Fruit fly (Drosophila melanogaster) whole organism, embryonic: ENCODE measurements around the gene GCC88.
A peak's percentile ranks its signal among the peaks of the same experiment; 100 is the strongest.

Source experiments
- Asciz ChIP-seq: fragments of 200-800 bp; sonication (Bioruptor generic); optimal IDR thresholded peaks from 2 replicates; lab custom pipeline; 2017; ENCODE audit warnings: missing biosample characterization, mild to moderate bottlenecking, missing genetic modification characterization, missing genetic modification reagents
- CG1024 ChIP-seq: fragments of 200-800 bp; sonication (Bioruptor generic); IDR thresholded peaks from 2 replicates; pipeline ENCODE4 v1.3.6; 2022; ENCODE audit warnings: missing biosample characterization, missing genetic modification characterization
- CG11504 ChIP-seq: fragments of 200-800 bp; sonication (Bioruptor generic); optimal IDR thresholded peaks from 3 replicates; lab custom pipeline; 2019; ENCODE audit warnings: missing biosample characterization, mild to moderate bottlenecking, missing genetic modification characterization, moderate library complexity
- CG12071 ChIP-seq: fragments of 200-800 bp; sonication (Bioruptor generic); optimal IDR thresholded peaks from 3 replicates; lab custom pipeline; 2018; ENCODE audit warnings: missing biosample characterization, mild to moderate bottlenecking, missing genetic modification characterization
- CG1233 ChIP-seq: fragments of 200-800 bp; sonication (Bioruptor generic); optimal IDR thresholded peaks from 4 replicates; lab custom pipeline; 2018; ENCODE audit warnings: missing biosample characterization, mild to moderate bottlenecking, missing genetic modification characterization
- CG12769 ChIP-seq: fragments of 200-800 bp; sonication (Bioruptor generic); optimal IDR thresholded peaks from 2 replicates; lab custom pipeline; 2019; ENCODE audit warnings: missing biosample characterization, mild to moderate bottlenecking, missing genetic modification characterization, moderate library complexity
- CG13296 ChIP-seq: fragments of 200-800 bp; sonication (Bioruptor generic); optimal IDR thresholded peaks from 3 replicates; lab custom pipeline; 2018; ENCODE audit warnings: missing biosample characterization, mild to moderate bottlenecking, missing genetic modification characterization
- CG15514 ChIP-seq: fragments of 200-800 bp; sonication (Bioruptor generic); optimal IDR thresholded peaks from 3 replicates; lab custom pipeline; 2017; ENCODE audit warnings: missing biosample characterization, missing genetic modification characterization, mild to moderate bottlenecking, moderate library complexity, missing genetic modification reagents
- CG1603 ChIP-seq: fragments of 200-800 bp; sonication (Bioruptor generic); optimal IDR thresholded peaks from 2 replicates; lab custom pipeline; 2019; ENCODE audit warnings: missing biosample characterization, mild to moderate bottlenecking, missing genetic modification characterization, moderate library complexity
- CG18599 ChIP-seq: fragments of 200-800 bp; sonication (Bioruptor generic); optimal IDR thresholded peaks from 3 replicates; lab custom pipeline; 2017; ENCODE audit warnings: missing biosample characterization, missing genetic modification characterization, mild to moderate bottlenecking, moderate library complexity, missing genetic modification reagents
- CG2199 ChIP-seq: fragments of 200-800 bp; sonication (Bioruptor generic); IDR thresholded peaks from 3 replicates; pipeline ENCODE4 v1.3.6; 2022; ENCODE audit warnings: missing biosample characterization, missing genetic modification characterization
- CG2678 ChIP-seq: fragments of 200-800 bp; sonication (Bioruptor generic); optimal IDR thresholded peaks from 3 replicates; lab custom pipeline; 2019; ENCODE audit warnings: missing biosample characterization, mild to moderate bottlenecking, missing genetic modification characterization, moderate library complexity
- CG3281 ChIP-seq: fragments of 200-800 bp; sonication (Bioruptor generic); optimal IDR thresholded peaks from 3 replicates; lab custom pipeline; 2017; ENCODE audit warnings: missing biosample characterization, mild to moderate bottlenecking, missing genetic modification characterization
- CG6813 ChIP-seq: fragments of 200-800 bp; sonication (Bioruptor generic); optimal IDR thresholded peaks from 2 replicates; lab custom pipeline; 2017; ENCODE audit warnings: missing biosample characterization, missing genetic modification characterization, mild to moderate bottlenecking, moderate library complexity, missing genetic modification reagents
- CG8290 ChIP-seq, 3 experiments: fragments of 200-800 bp; sonication (Bioruptor generic); optimal IDR thresholded peaks; 2 replicates each; lab custom pipeline; 2016 to 2019; ENCODE audit warnings: missing biosample characterization in 3 of 3, missing genetic modification characterization in 3 of 3, mild to moderate bottlenecking in 2 of 3, moderate library complexity in 1 of 3
- CG8765 ChIP-seq: fragments of 200-800 bp; sonication (Bioruptor generic); IDR thresholded peaks from 2 replicates; pipeline ENCODE4 v1.3.6; 2022; ENCODE audit warnings: missing biosample characterization, missing genetic modification characterization
- CG8924 ChIP-seq: fragments of 200-800 bp; optimal IDR thresholded peaks from 3 replicates; lab custom pipeline; 2019; ENCODE audit warnings: missing biosample characterization, mild to moderate bottlenecking, missing genetic modification characterization, moderate library complexity
- CG9817 ChIP-seq: fragments of 200-800 bp; sonication (Bioruptor generic); optimal IDR thresholded peaks from 2 replicates; lab custom pipeline; 2018; ENCODE audit warnings: missing biosample characterization, mild to moderate bottlenecking, missing genetic modification characterization, moderate library complexity
- Dip3 ChIP-seq: fragments of 200-800 bp; sonication (Bioruptor generic); optimal IDR thresholded peaks from 3 replicates; lab custom pipeline; 2016; ENCODE audit warnings: missing biosample characterization, missing genetic modification characterization
- Dll ChIP-seq: fragments of 200-800 bp; sonication (Bioruptor generic); IDR thresholded peaks from 4 replicates; pipeline ENCODE4 v1.3.6; 2022; ENCODE audit warnings: missing biosample characterization, missing genetic modification characterization; ENCODE audit not compliant: partially characterized antibody
- Eip74EF ChIP-seq, 2 experiments: fragments of 200-800 bp in 1 of 2; fragments of >200 bp in 1 of 2; sonication (Bioruptor generic) in 1 of 2; optimal IDR thresholded peaks; 2 replicates each; lab custom pipeline; 2017 to 2019; ENCODE audit warnings: missing biosample characterization in 2 of 2, missing genetic modification characterization in 2 of 2, mild to moderate bottlenecking in 1 of 2, moderate library complexity in 1 of 2
- Fer1 ChIP-seq: fragments of 200-800 bp; sonication (Bioruptor generic); optimal IDR thresholded peaks from 2 replicates; lab custom pipeline; 2017; ENCODE audit warnings: missing biosample characterization, mild to moderate bottlenecking, missing genetic modification characterization
- HHEX ChIP-seq: fragments of 200-800 bp; sonication (Bioruptor generic); optimal IDR thresholded peaks from 3 replicates; lab custom pipeline; 2017; ENCODE audit warnings: missing biosample characterization, mild to moderate bottlenecking, missing genetic modification characterization, missing genetic modification reagents
- Hr51 ChIP-seq, 2 experiments: fragments of 200-800 bp; sonication (Bioruptor generic); optimal IDR thresholded peaks; 2 replicates in 1 of 2; 3 replicates in 1 of 2; lab custom pipeline; 2016 to 2018; ENCODE audit warnings: missing biosample characterization in 2 of 2, missing genetic modification characterization in 2 of 2, mild to moderate bottlenecking in 1 of 2, moderate library complexity in 1 of 2
- Kr ChIP-seq: fragments of 200-800 bp; sonication (Bioruptor generic); optimal IDR thresholded peaks from 2 replicates; lab custom pipeline; 2017; ENCODE audit warnings: missing biosample characterization, mild to moderate bottlenecking, missing genetic modification characterization
- Meics ChIP-seq: fragments of 200-800 bp; sonication (Bioruptor generic); optimal IDR thresholded peaks from 2 replicates; lab custom pipeline; 2017; ENCODE audit warnings: missing biosample characterization, mild to moderate bottlenecking, missing genetic modification characterization
- NC2α ChIP-seq: fragments of 200-800 bp; sonication (Bioruptor generic); optimal IDR thresholded peaks from 2 replicates; lab custom pipeline; 2016; ENCODE audit warnings: missing biosample characterization, missing genetic modification characterization
- Pdp1 ChIP-seq, 2 experiments: fragments of 200-800 bp; sonication (Bioruptor generic); optimal IDR thresholded peaks; 3 replicates each; lab custom pipeline; 2016; ENCODE audit warnings: missing biosample characterization in 2 of 2, missing genetic modification characterization in 2 of 2, mild to moderate bottlenecking in 1 of 2, moderate library complexity in 1 of 2
- Ptx1 ChIP-seq: fragments of 200-800 bp; sonication (Bioruptor generic); IDR thresholded peaks from 2 replicates; pipeline ENCODE4 v1.3.6; 2022; ENCODE audit warnings: missing biosample characterization, missing genetic modification characterization
- az2 ChIP-seq: fragments of 200-800 bp; sonication (Bioruptor generic); optimal IDR thresholded peaks from 3 replicates; lab custom pipeline; 2016; ENCODE audit warnings: missing biosample characterization, missing genetic modification characterization
- bbx ChIP-seq: fragments of 200-800 bp; sonication (Bioruptor generic); IDR thresholded peaks from 2 replicates; pipeline ENCODE4 v1.3.6; 2022; ENCODE audit warnings: missing biosample characterization, missing genetic modification characterization; ENCODE audit not compliant: partially characterized antibody
- ci ChIP-seq: fragments of 200-800 bp; sonication (Bioruptor generic); IDR thresholded peaks from 3 replicates; pipeline ENCODE4 v1.3.6; 2022; ENCODE audit warnings: missing biosample characterization, missing genetic modification characterization
- corto ChIP-seq: fragments of 200-800 bp; sonication (Bioruptor generic); optimal IDR thresholded peaks from 2 replicates; lab custom pipeline; 2016; ENCODE audit warnings: missing biosample characterization, mild to moderate bottlenecking, missing genetic modification characterization, moderate library complexity
- crp ChIP-seq, 2 experiments: fragments of 200-800 bp; sonication (Bioruptor generic); optimal IDR thresholded peaks; 2 replicates in 1 of 2; 3 replicates in 1 of 2; lab custom pipeline; 2017; ENCODE audit warnings: missing biosample characterization in 2 of 2, missing genetic modification characterization in 2 of 2, mild to moderate bottlenecking in 1 of 2, moderate library complexity in 1 of 2
- danr ChIP-seq: fragments of 200-800 bp; sonication (Bioruptor generic); IDR thresholded peaks from 2 replicates; pipeline ENCODE4 v1.3.6; 2022; ENCODE audit warnings: missing biosample characterization, missing genetic modification characterization
- dysf ChIP-seq: fragments of 200-800 bp; sonication (Bioruptor generic); IDR thresholded peaks from 3 replicates; pipeline ENCODE4 v1.3.6; 2022; ENCODE audit warnings: missing biosample characterization, missing genetic modification characterization
- ewg ChIP-seq: fragments of 200-800 bp; sonication (Bioruptor generic); optimal IDR thresholded peaks from 3 replicates; lab custom pipeline; 2017; ENCODE audit warnings: mild to moderate bottlenecking, missing biosample characterization, missing genetic modification reagents, missing genetic modification characterization
- exex ChIP-seq: fragments of 200-800 bp; sonication (Bioruptor generic); optimal IDR thresholded peaks from 4 replicates; lab custom pipeline; 2018; ENCODE audit warnings: missing biosample characterization, mild to moderate bottlenecking, missing genetic modification characterization, moderate library complexity
- fd64A ChIP-seq: fragments of 200-800 bp; sonication (Bioruptor generic); optimal IDR thresholded peaks from 3 replicates; lab custom pipeline; 2018; ENCODE audit warnings: missing biosample characterization, mild to moderate bottlenecking, missing genetic modification characterization
- grau ChIP-seq: fragments of 200-800 bp; optimal IDR thresholded peaks from 3 replicates; lab custom pipeline; 2019; ENCODE audit warnings: missing biosample characterization, mild to moderate bottlenecking, missing genetic modification characterization, moderate library complexity
- jing ChIP-seq: fragments of 200-800 bp; sonication (Bioruptor generic); optimal IDR thresholded peaks from 2 replicates; lab custom pipeline; 2018; ENCODE audit warnings: missing biosample characterization, mild to moderate bottlenecking, missing genetic modification characterization
- lab ChIP-seq: fragments of 200-800 bp; sonication (Bioruptor generic); optimal IDR thresholded peaks from 3 replicates; lab custom pipeline; 2017; ENCODE audit warnings: missing biosample characterization, missing genetic modification characterization, mild to moderate bottlenecking, moderate library complexity, missing genetic modification reagents
- row ChIP-seq: fragments of 200-800 bp; sonication (Bioruptor generic); IDR thresholded peaks from 3 replicates; pipeline ENCODE4 v1.3.6; 2022; ENCODE audit warnings: missing biosample characterization, missing genetic modification characterization
- sens ChIP-seq: fragments of 200-800 bp; sonication (Bioruptor generic); peaks from one replicate; lab custom pipeline; 2016; ENCODE audit warnings: missing biosample characterization, missing genetic modification characterization
- slou ChIP-seq: fragments of 200-800 bp; sonication (Bioruptor generic); optimal IDR thresholded peaks from 3 replicates; lab custom pipeline; 2016; ENCODE audit warnings: missing biosample characterization, missing genetic modification characterization
- so ChIP-seq: fragments of 200-800 bp; sonication (Bioruptor generic); IDR thresholded peaks from 3 replicates; pipeline ENCODE4 v1.3.6; 2022; ENCODE audit warnings: missing biosample characterization, missing genetic modification characterization
- stc ChIP-seq: fragments of 200-800 bp; sonication (Bioruptor generic); IDR thresholded peaks from 2 replicates; pipeline ENCODE4 v1.3.6; 2022; ENCODE audit warnings: missing biosample characterization, missing genetic modification characterization
- wdn ChIP-seq: fragments of 200-800 bp; sonication (Bioruptor generic); IDR thresholded peaks from 2 replicates; pipeline ENCODE4 v1.3.6; 2022; ENCODE audit warnings: missing biosample characterization, missing genetic modification characterization
- wek ChIP-seq: fragments of 200-800 bp; sonication (Bioruptor generic); optimal IDR thresholded peaks from 3 replicates; lab custom pipeline; 2018; ENCODE audit warnings: missing biosample characterization, mild to moderate bottlenecking, missing genetic modification characterization, moderate library complexity

GCC88 gene

DNA sequence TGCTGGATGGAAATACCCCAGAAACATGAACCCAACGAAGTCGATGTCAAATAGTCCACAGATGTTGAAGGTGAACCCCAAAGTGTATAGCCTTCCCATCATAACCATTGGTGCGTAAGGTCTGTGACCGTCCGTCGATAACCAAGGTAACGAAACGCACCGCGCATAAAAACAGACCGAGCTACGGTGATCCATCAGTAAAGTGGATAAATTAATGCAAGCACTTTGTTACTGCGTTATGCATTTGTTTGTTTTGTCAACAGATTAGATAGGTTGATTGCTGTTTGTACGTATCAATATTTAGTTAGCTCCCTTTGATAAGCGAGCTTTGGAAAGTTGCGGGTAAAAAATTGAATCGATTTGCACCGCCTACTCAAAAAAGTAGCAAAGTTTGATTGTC, 52.1 kb downstream of the GCC88 start (continued):
- TF ChIP-seq sens, result peak; percentile 60
- peak; percentile 58 for TF ChIP-seq grau
- TF ChIP-seq Kr (GFP tag; lab: Kevin White, UChicago), result no peak
- no peak for TF ChIP-seq bbx (GFP tag; lab: Robert Waterston, UW)
- TF ChIP-seq dysf (GFP tag; lab: Robert Waterston, UW), result no peak
- TF ChIP-seq CG8924, result no peak
- TF ChIP-seq Meics (GFP tag; lab: Kevin White, UChicago), result peak; percentile 90
- peak; percentile 5 for TF ChIP-seq CG9817 (tag; lab: Kevin White, UChicago)
- no peak for TF ChIP-seq slou
- TF ChIP-seq CG8290 (GFP tag; optimal IDR thresholded peaks at IDR 0.05; lab: Kevin White, UChicago), result no peak
- TF ChIP-seq CG8290 (tag; optimal IDR thresholded peaks at IDR 0.05; lab: Kevin White, UChicago), result peak in 1 of 2 experiments; percentile 12
- TF ChIP-seq Eip74EF (GFP tag; optimal IDR thresholded peaks at IDR 0.05; lab: Kevin White, UChicago), result no peak
- TF ChIP-seq lab (GFP tag; lab: Kevin White, UChicago), result peak; percentile 72
- peak; percentile 49 for TF ChIP-seq wek
- TF ChIP-seq CG12769 (tag; lab: Kevin White, UChicago), result peak; percentile 12
- peak; percentile 1 for TF ChIP-seq CG3281 (GFP tag; lab: Kevin White, UChicago)
- no peak for TF ChIP-seq wdn (GFP tag; lab: Robert Waterston, UW)
- TF ChIP-seq CG13296, result peak; percentile 15
- TF ChIP-seq CG8765 (GFP tag; lab: Robert Waterston, UW), result no peak
- peak; percentile 27 for TF ChIP-seq CG1233
- TF ChIP-seq Asciz (GFP tag; lab: Kevin White, UChicago), result peak; percentile 38
- TF ChIP-seq CG6813 (GFP tag; lab: Kevin White, UChicago), result peak; percentile 23
- TF ChIP-seq crp (GFP tag; optimal IDR thresholded peaks at IDR 0.05; lab: Kevin White, UChicago), result no peak
- TF ChIP-seq NC2α (GFP tag; lab: Kevin White, UChicago), result no peak
- no peak for TF ChIP-seq CG1024
- peak; percentile 28 for TF ChIP-seq CG2678 (tag; lab: Kevin White, UChicago)
- no peak for TF ChIP-seq CG2199
- TF ChIP-seq Ptx1 (GFP tag; lab: Robert Waterston, UW), result peak; percentile 13; the same call in 1 of the 2 replicates
- TF ChIP-seq exex, result peak; percentile 42
- 0 out of 3 replicates have a peak, but pooled peaks have one; percentile 17 for TF ChIP-seq so
- no peak for TF ChIP-seq jing (GFP tag; lab: Kevin White, UChicago)
- peak; percentile 40 for TF ChIP-seq CG12071 (GFP tag; lab: Kevin White, UChicago)
- peak; percentile 22 for TF ChIP-seq CG18599
- TF ChIP-seq CG15514 (GFP tag; lab: Kevin White, UChicago), result peak; percentile 21
- no peak for TF ChIP-seq CG1603 (tag; lab: Kevin White, UChicago)
- no peak for TF ChIP-seq az2 (GFP tag; lab: Kevin White, UChicago)
- TF ChIP-seq danr (GFP tag; lab: Robert Waterston, UW), result no peak
- no peak for TF ChIP-seq corto
- no peak for TF ChIP-seq ewg (GFP tag; lab: Kevin White, UChicago)
- no peak for TF ChIP-seq Pdp1 (GFP tag; optimal IDR thresholded peaks at IDR 0.05; lab: Kevin White, UChicago)
- TF ChIP-seq fd64A (GFP tag; lab: Kevin White, UChicago), result peak; percentile 7
- TF ChIP-seq HHEX, result peak; percentile 17
- peak; percentile 13; the same call in 1 of the 3 replicates for TF ChIP-seq row (GFP tag; lab: Robert Waterston, UW)
- no peak for TF ChIP-seq Dll (GFP tag; lab: Robert Waterston, UW)
- TF ChIP-seq Hr51 (GFP tag; optimal IDR thresholded peaks at IDR 0.05; lab: Kevin White, UChicago), result peak in 1 of 2 experiments; percentile 14
- TF ChIP-seq Fer1, result peak; percentile 22
- peak; percentile 37 for TF ChIP-seq CG11504
- no peak for TF ChIP-seq Dip3 (GFP tag; lab: Kevin White, UChicago)
- 0 out of 3 replicates have a peak, but pooled peaks have one; percentile 14 for TF ChIP-seq ci
- no peak for TF ChIP-seq stc (GFP tag; lab: Robert Waterston, UW)
